Fruit fly (Drosophila melanogaster) Kc167 (cell line): ENCODE data around the gene CG3706.

ENCODE experiments used
- Sin3A ChIP-seq: fragments of >200 bp; optimal IDR thresholded peaks from 2 replicates; lab custom pipeline; 2018; ENCODE audit warnings: missing external identifiers
- h ChIP-seq: fragments of >200 bp; optimal IDR thresholded peaks from 3 replicates; lab custom pipeline; 2018; ENCODE audit warnings: missing external identifiers

dm6 chrX:945446-946013 lies 13.3 kb upstream of the CG3706 start, which contains the start of gene CG3703:
- no peak for TF ChIP-seq Sin3A (lab: Kevin White, UChicago)
- no peak for TF ChIP-seq h
